Fruit fly (Drosophila melanogaster) whole organism, embryonic: ENCODE measurements around the gene Obp99b.

Experiments
- ATbp ChIP-seq: fragments of 200-800 bp; sonication (Bioruptor generic); optimal IDR thresholded peaks from 2 replicates; lab custom pipeline; 2017; ENCODE audit warnings: missing biosample characterization, mild to moderate bottlenecking, missing genetic modification characterization, missing genetic modification reagents
- Abd-B ChIP-seq: fragments of 200-800 bp; sonication (Bioruptor generic); optimal IDR thresholded peaks from 2 replicates; lab custom pipeline; 2018; ENCODE audit warnings: missing biosample characterization, mild to moderate bottlenecking, missing genetic modification characterization, moderate library complexity
- Blimp-1 ChIP-seq: fragments of 200-800 bp; sonication (Bioruptor generic); optimal IDR thresholded peaks from 3 replicates; lab custom pipeline; 2018; ENCODE audit warnings: missing biosample characterization, missing genetic modification characterization, mild to moderate bottlenecking, moderate library complexity, missing genetic modification reagents
- CG11247 ChIP-seq: fragments of 200-800 bp; sonication (Bioruptor generic); IDR thresholded peaks from 2 replicates; pipeline ENCODE4 v1.3.6; 2022; ENCODE audit warnings: missing biosample characterization, missing genetic modification characterization
- CG12769 ChIP-seq: fragments of 200-800 bp; sonication (Bioruptor generic); optimal IDR thresholded peaks from 2 replicates; lab custom pipeline; 2019; ENCODE audit warnings: missing biosample characterization, mild to moderate bottlenecking, missing genetic modification characterization, moderate library complexity
- CG17385 ChIP-seq: fragments of 200-800 bp; sonication (Bioruptor generic); optimal IDR thresholded peaks from 3 replicates; lab custom pipeline; 2018; ENCODE audit warnings: missing biosample characterization, mild to moderate bottlenecking, missing genetic modification characterization
- CG1832 ChIP-seq: fragments of 200-800 bp; sonication (Bioruptor generic); optimal IDR thresholded peaks from 2 replicates; lab custom pipeline; 2017; ENCODE audit warnings: missing biosample characterization, mild to moderate bottlenecking, missing genetic modification characterization, inconsistent platforms
- CG2129 ChIP-seq: fragments of 200-800 bp; sonication (Bioruptor generic); IDR thresholded peaks from 2 replicates; pipeline ENCODE4 v1.3.6; 2022; ENCODE audit warnings: missing biosample characterization, missing genetic modification characterization; ENCODE audit not compliant: partially characterized antibody
- CG2199 ChIP-seq: fragments of 200-800 bp; sonication (Bioruptor generic); IDR thresholded peaks from 3 replicates; pipeline ENCODE4 v1.3.6; 2022; ENCODE audit warnings: missing biosample characterization, missing genetic modification characterization
- CG31365 ChIP-seq: fragments of 200-800 bp; sonication (Bioruptor generic); optimal IDR thresholded peaks from 2 replicates; lab custom pipeline; 2018; ENCODE audit warnings: missing biosample characterization, mild to moderate bottlenecking, missing genetic modification characterization
- CG32532 ChIP-seq: fragments of 200-800 bp; sonication (Bioruptor generic); IDR thresholded peaks from 2 replicates; pipeline ENCODE4 v1.3.6; 2022; ENCODE audit warnings: missing biosample characterization, missing genetic modification characterization
- CG32767 ChIP-seq: fragments of 200-800 bp; sonication (Bioruptor generic); IDR thresholded peaks from 2 replicates; pipeline ENCODE4 v1.3.6; 2022; ENCODE audit warnings: missing biosample characterization, missing genetic modification characterization
- CG34224 ChIP-seq: fragments of 200-800 bp; sonication (Bioruptor generic); IDR thresholded peaks from 3 replicates; pipeline ENCODE4 v1.3.6; 2022; ENCODE audit warnings: missing biosample characterization, missing genetic modification characterization; ENCODE audit not compliant: partially characterized antibody
- CG34376 ChIP-seq: fragments of 200-800 bp; sonication (Bioruptor generic); optimal IDR thresholded peaks from 2 replicates; lab custom pipeline; 2018; ENCODE audit warnings: missing biosample characterization, mild to moderate bottlenecking, missing genetic modification characterization
- CG6689 ChIP-seq: fragments of 200-800 bp; sonication (Bioruptor generic); IDR thresholded peaks from 2 replicates; pipeline ENCODE4 v1.3.6; 2022; ENCODE audit warnings: missing biosample characterization, missing genetic modification characterization
- CG8281 ChIP-seq: fragments of 200-800 bp; sonication (Bioruptor generic); optimal IDR thresholded peaks from 2 replicates; lab custom pipeline; 2018; ENCODE audit warnings: missing biosample characterization, mild to moderate bottlenecking, missing genetic modification characterization, moderate library complexity
- CHES-1-like ChIP-seq: fragments of 200-800 bp; sonication (Bioruptor generic); optimal IDR thresholded peaks from 2 replicates; lab custom pipeline; 2016; ENCODE audit warnings: missing biosample characterization, missing genetic modification characterization
- CTCF ChIP-seq: fragments of 200-800 bp; sonication (Bioruptor generic); optimal IDR thresholded peaks from 2 replicates; lab custom pipeline; 2017; ENCODE audit warnings: missing biosample characterization, mild to moderate bottlenecking, missing genetic modification characterization, moderate library complexity
- Dll ChIP-seq: fragments of 200-800 bp; sonication (Bioruptor generic); IDR thresholded peaks from 4 replicates; pipeline ENCODE4 v1.3.6; 2022; ENCODE audit warnings: missing biosample characterization, missing genetic modification characterization; ENCODE audit not compliant: partially characterized antibody
- Drgx ChIP-seq: fragments of 200-800 bp; sonication (Bioruptor generic); IDR thresholded peaks from 2 replicates; pipeline ENCODE4 v1.3.6; 2022; ENCODE audit warnings: missing biosample characterization, missing genetic modification characterization
- Gug ChIP-seq: fragments of 200-800 bp; sonication (Bioruptor generic); IDR thresholded peaks from 4 replicates; pipeline ENCODE4 v1.3.6; 2022; ENCODE audit warnings: missing biosample characterization, missing genetic modification characterization
- HHEX ChIP-seq: fragments of 200-800 bp; sonication (Bioruptor generic); optimal IDR thresholded peaks from 3 replicates; lab custom pipeline; 2017; ENCODE audit warnings: missing biosample characterization, mild to moderate bottlenecking, missing genetic modification characterization, missing genetic modification reagents
- Hr78 ChIP-seq, 2 experiments: fragments of 200-800 bp in 1 of 2; fragments of >200 bp in 1 of 2; sonication (Bioruptor generic) in 1 of 2; optimal IDR thresholded peaks; 2 replicates each; lab custom pipeline; 2017 to 2019; ENCODE audit warnings: missing biosample characterization in 2 of 2, missing genetic modification characterization in 2 of 2, mild to moderate bottlenecking in 1 of 2, moderate library complexity in 1 of 2
- Optix ChIP-seq: fragments of 200-800 bp; sonication (Bioruptor generic); IDR thresholded peaks from 3 replicates; pipeline ENCODE4 v1.3.6; 2022; ENCODE audit warnings: missing biosample characterization, missing genetic modification characterization
- Pdp1 ChIP-seq, 2 experiments: fragments of 200-800 bp; sonication (Bioruptor generic); optimal IDR thresholded peaks; 3 replicates each; lab custom pipeline; 2016; ENCODE audit warnings: missing biosample characterization in 2 of 2, missing genetic modification characterization in 2 of 2, mild to moderate bottlenecking in 1 of 2, moderate library complexity in 1 of 2
- Trl ChIP-seq, 3 experiments: fragments of >200 bp in 2 of 3; fragments of 200-800 bp in 1 of 3; sonication (Bioruptor generic) in 1 of 3; optimal IDR thresholded peaks; 2 replicates in 1 of 3; 3 replicates in 2 of 3; lab custom pipeline; 2016 to 2017; ENCODE audit warnings: missing biosample characterization in 1 of 3, missing genetic modification characterization in 1 of 3
- abd-A ChIP-seq: fragments of 200-800 bp; sonication (Bioruptor generic); optimal IDR thresholded peaks from 3 replicates; lab custom pipeline; 2019; ENCODE audit warnings: missing biosample characterization, mild to moderate bottlenecking, missing genetic modification characterization, moderate library complexity
- bab2 ChIP-seq: fragments of 200-800 bp; sonication (Bioruptor generic); optimal IDR thresholded peaks from 2 replicates; lab custom pipeline; 2016; ENCODE audit warnings: missing biosample characterization, missing genetic modification characterization
- cg ChIP-seq: fragments of 200-800 bp; sonication (Bioruptor generic); optimal IDR thresholded peaks from 3 replicates; lab custom pipeline; 2019; ENCODE audit warnings: missing biosample characterization, mild to moderate bottlenecking, missing genetic modification characterization, moderate library complexity
- chinmo ChIP-seq: fragments of 200-800 bp; sonication (Bioruptor generic); IDR thresholded peaks from 4 replicates; pipeline ENCODE4 v1.3.6; 2022; ENCODE audit warnings: missing biosample characterization, missing genetic modification characterization; ENCODE audit not compliant: partially characterized antibody
- ci ChIP-seq: fragments of 200-800 bp; sonication (Bioruptor generic); IDR thresholded peaks from 3 replicates; pipeline ENCODE4 v1.3.6; 2022; ENCODE audit warnings: missing biosample characterization, missing genetic modification characterization
- crol ChIP-seq: fragments of 200-800 bp; sonication (Bioruptor generic); IDR thresholded peaks from 2 replicates; pipeline ENCODE4 v1.3.6; 2022; ENCODE audit warnings: missing biosample characterization, missing genetic modification characterization
- ewg ChIP-seq: fragments of 200-800 bp; sonication (Bioruptor generic); optimal IDR thresholded peaks from 3 replicates; lab custom pipeline; 2017; ENCODE audit warnings: mild to moderate bottlenecking, missing biosample characterization, missing genetic modification reagents, missing genetic modification characterization
- kah ChIP-seq: fragments of 200-800 bp; sonication (Bioruptor generic); optimal IDR thresholded peaks from 2 replicates; lab custom pipeline; 2018; ENCODE audit warnings: missing biosample characterization, mild to moderate bottlenecking, missing genetic modification characterization
- kni ChIP-seq: fragments of 200-800 bp; sonication (Bioruptor generic); optimal IDR thresholded peaks from 3 replicates; lab custom pipeline; 2017; ENCODE audit warnings: mild to moderate bottlenecking, missing biosample characterization, missing genetic modification reagents, missing genetic modification characterization
- nerfin-1 ChIP-seq: fragments of 200-800 bp; sonication (Bioruptor generic); optimal IDR thresholded peaks from 3 replicates; lab custom pipeline; 2019; ENCODE audit warnings: missing biosample characterization, mild to moderate bottlenecking, missing genetic modification characterization, moderate library complexity
- nerfin-2 ChIP-seq: fragments of 200-800 bp; sonication (Bioruptor generic); IDR thresholded peaks from 2 replicates; pipeline ENCODE4 v1.3.6; 2022; ENCODE audit warnings: missing biosample characterization, missing genetic modification characterization; ENCODE audit not compliant: partially characterized antibody
- nom ChIP-seq: fragments of 200-800 bp; sonication (Bioruptor generic); optimal IDR thresholded peaks from 2 replicates; lab custom pipeline; 2017; ENCODE audit warnings: missing biosample characterization, missing genetic modification characterization, mild to moderate bottlenecking, moderate library complexity, missing genetic modification reagents
- odd ChIP-seq: fragments of 200-800 bp; sonication (Bioruptor generic); optimal IDR thresholded peaks from 2 replicates; lab custom pipeline; 2017; ENCODE audit warnings: missing biosample characterization, mild to moderate bottlenecking, missing genetic modification characterization
- onecut ChIP-seq: fragments of 200-800 bp; sonication (Bioruptor generic); IDR thresholded peaks from 2 replicates; pipeline ENCODE4 v1.3.6; 2022; ENCODE audit warnings: missing biosample characterization, missing genetic modification characterization
- scrt ChIP-seq: fragments of 200-800 bp; sonication (Bioruptor generic); optimal IDR thresholded peaks from 2 replicates; lab custom pipeline; 2018; ENCODE audit warnings: missing biosample characterization, mild to moderate bottlenecking, missing genetic modification characterization, moderate library complexity
- sd ChIP-seq: fragments of 200-800 bp; sonication (Bioruptor generic); optimal IDR thresholded peaks from 3 replicates; lab custom pipeline; 2018; ENCODE audit warnings: missing biosample characterization, mild to moderate bottlenecking, missing genetic modification characterization, moderate library complexity
- vfl ChIP-seq: fragments of 200-800 bp; sonication (Bioruptor generic); optimal IDR thresholded peaks from 2 replicates; lab custom pipeline; 2016; ENCODE audit warnings: missing biosample characterization, missing genetic modification characterization
- yki ChIP-seq: fragments of >200 bp; optimal IDR thresholded peaks from 3 replicates; lab custom pipeline; 2018
- zfh2 ChIP-seq: fragments of 200-800 bp; sonication (Bioruptor generic); optimal IDR thresholded peaks from 2 replicates; lab custom pipeline; 2016; ENCODE audit warnings: missing biosample characterization, missing genetic modification characterization

Obp99b gene

DNA sequence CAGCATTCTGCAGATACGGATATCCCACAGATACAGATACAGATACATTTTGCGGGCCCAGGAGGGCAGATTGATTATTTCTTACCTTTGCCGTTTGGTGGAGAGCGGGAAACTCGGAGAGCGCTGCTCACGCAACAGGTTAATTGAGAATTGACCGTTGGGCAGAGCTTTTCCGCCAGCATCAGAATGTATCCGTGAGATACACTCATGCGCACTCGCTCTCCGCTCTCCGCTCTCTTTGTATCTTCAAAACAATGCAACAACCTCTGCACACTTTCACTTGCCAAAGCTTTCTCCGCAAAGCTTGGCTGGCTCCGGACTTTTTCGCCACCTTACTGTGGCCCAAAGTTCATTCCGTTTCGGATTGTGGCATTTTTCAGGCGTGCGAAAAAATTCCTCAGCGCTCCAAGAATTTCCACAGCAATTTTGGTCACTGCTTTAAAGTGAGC is 34.5 kb downstream of the Obp99b start, which contains the start of the genes CG7582 and Gycalpha99B:
Gene CG7582, minus strand, starts transcription at position 127 of the 449 bp plus-strand sequence.
Gene Gycalpha99B, plus strand, starts transcription at position 352 of the 449 bp plus-strand sequence.
- TF ChIP-seq Abd-B (GFP tag; lab: Kevin White, UChicago): no peak
- peak; percentile 48 for TF ChIP-seq cg (GFP tag; lab: Kevin White, UChicago)
- TF ChIP-seq CG12769 (tag; lab: Kevin White, UChicago): peak; percentile 41
- no peak for TF ChIP-seq odd (GFP tag; lab: Kevin White, UChicago)
- no peak for TF ChIP-seq CHES-1-like
- peak; percentile 49 for TF ChIP-seq kni
- TF ChIP-seq CG34224 (GFP tag; lab: Robert Waterston, UW): 0 out of 3 replicates have a peak, but pooled peaks have one; percentile 13
- peak; percentile 91; the same call in 2 of the 4 replicates for TF ChIP-seq chinmo (GFP tag; lab: Robert Waterston, UW)
- TF ChIP-seq Optix: no peak
- no peak for TF ChIP-seq CG11247
- no peak for TF ChIP-seq CG1832 (GFP tag; lab: Kevin White, UChicago)
- no peak for TF ChIP-seq CG17385
- peak; percentile 65 for TF ChIP-seq yki (lab: Kevin White, UChicago)
- peak in 1 of 2 experiments; percentile 80 for TF ChIP-seq Pdp1 (GFP tag; optimal IDR thresholded peaks at IDR 0.05; lab: Kevin White, UChicago)
- TF ChIP-seq CG31365 (tag; lab: Kevin White, UChicago): peak; percentile 31
- peak; percentile 65 for TF ChIP-seq ewg
- peak; percentile 99 for TF ChIP-seq Blimp-1
- TF ChIP-seq Drgx (GFP tag; lab: Robert Waterston, UW): peak; percentile 38; the same call in 1 of the 2 replicates
- no peak for TF ChIP-seq bab2 (GFP tag; lab: Kevin White, UChicago)
- peak; percentile 22; the same call in 1 of the 2 replicates for TF ChIP-seq CG32532 (GFP tag; lab: Robert Waterston, UW)
- no peak for TF ChIP-seq HHEX (GFP tag; lab: Kevin White, UChicago)
- peak in 1 of 2 experiments; percentile 76 for TF ChIP-seq Hr78 (GFP tag; optimal IDR thresholded peaks at IDR 0.05; lab: Kevin White, UChicago)
- no peak for TF ChIP-seq vfl (GFP tag; lab: Kevin White, UChicago)
- peak; percentile 87 to 89 for TF ChIP-seq Trl (optimal IDR thresholded peaks at IDR 0.05; lab: Kevin White, UChicago)
- TF ChIP-seq Trl (GFP tag; optimal IDR thresholded peaks at IDR 0.05; lab: Kevin White, UChicago): no peak
- TF ChIP-seq sd (tag; lab: Kevin White, UChicago): peak; percentile 89
- TF ChIP-seq CG8281 (tag; lab: Kevin White, UChicago): no peak
- TF ChIP-seq CG32767 (GFP tag; lab: Robert Waterston, UW): no peak; the same call in 1 of the 2 replicates
- TF ChIP-seq CG6689: peak; percentile 82
- TF ChIP-seq scrt (GFP tag; lab: Kevin White, UChicago): peak; percentile 99
- TF ChIP-seq Dll (GFP tag; lab: Robert Waterston, UW): peak; percentile 35; the same call in 1 of the 4 replicates
- peak; percentile 44 for TF ChIP-seq nom (GFP tag; lab: Kevin White, UChicago)
- no peak for TF ChIP-seq ATbp
- TF ChIP-seq nerfin-2 (GFP tag; lab: Robert Waterston, UW): peak; percentile 11; the same call in 1 of the 2 replicates
- TF ChIP-seq CG2129 (GFP tag; lab: Robert Waterston, UW): no peak
- TF ChIP-seq ci: no peak
- peak; percentile 52 for TF ChIP-seq kah (GFP tag; lab: Kevin White, UChicago)
- no peak for TF ChIP-seq Gug
- TF ChIP-seq onecut: peak; percentile 64
- TF ChIP-seq CG34376 (GFP tag; lab: Kevin White, UChicago): peak; percentile 3
- TF ChIP-seq nerfin-1 (tag; lab: Kevin White, UChicago): peak; percentile 71
- peak; percentile 24 for TF ChIP-seq abd-A
- 0 out of 3 replicates have a peak, but pooled peaks have one; percentile 9 for TF ChIP-seq CG2199 (GFP tag; lab: Robert Waterston, UW)
- TF ChIP-seq zfh2 (GFP tag; lab: Kevin White, UChicago): no peak
- TF ChIP-seq CTCF (GFP tag; lab: Kevin White, UChicago): peak; percentile 64
- TF ChIP-seq crol (GFP tag; lab: Robert Waterston, UW): peak; percentile 41; the same call in 1 of the 2 replicates
